Worm (Caenorhabditis elegans) whole organism, early embryonic: ENCODE data around the gene nlp-30.

ENCODE experiments used
- B0310.2 ChIP-seq: sonication (generic microtip); optimal IDR thresholded peaks from 2 replicates; lab custom pipeline; 2016; ENCODE audit warnings: mild to moderate bottlenecking, missing genetic modification characterization, missing compliant biosample characterization
- F13C5.2 ChIP-seq: sonication (generic microtip); optimal IDR thresholded peaks from 2 replicates; lab custom pipeline; 2017; ENCODE audit warnings: mild to moderate bottlenecking, missing genetic modification characterization, inconsistent platforms, missing compliant biosample characterization
- aly-1 ChIP-seq: sonication (generic microtip); optimal IDR thresholded peaks from 2 replicates; lab custom pipeline; 2016; ENCODE audit warnings: missing genetic modification characterization, missing compliant biosample characterization
- ama-1 ChIP-seq: fragments of 150-350 bp; optimal IDR thresholded peaks from 2 replicates; lab custom pipeline; 2014
- ceh-13 ChIP-seq: fragments of 200-800 bp; sonication (Bioruptor generic); optimal IDR thresholded peaks from 2 replicates; lab custom pipeline; 2018; ENCODE audit warnings: mild to moderate bottlenecking, missing genetic modification characterization, missing compliant biosample characterization
- ceh-36 ChIP-seq: sonication (generic microtip); optimal IDR thresholded peaks from 2 replicates; lab custom pipeline; 2016; ENCODE audit warnings: missing genetic modification characterization, inconsistent platforms, missing compliant biosample characterization
- ets-7 ChIP-seq: sonication (generic microtip); optimal IDR thresholded peaks from 2 replicates; lab custom pipeline; 2016; ENCODE audit warnings: missing genotype, missing genetic modification characterization, missing compliant biosample characterization
- flt-1 ChIP-seq: fragments of 200-800 bp; sonication (Bioruptor generic); IDR thresholded peaks from 2 replicates; pipeline ENCODE4 v1.3.6; 2022; ENCODE audit warnings: missing genetic modification characterization, missing compliant biosample characterization
- hnd-1 ChIP-seq: sonication (generic microtip); optimal IDR thresholded peaks from 2 replicates; lab custom pipeline; 2016; ENCODE audit warnings: missing genetic modification characterization, missing compliant biosample characterization
- pes-1 ChIP-seq: fragments of 200-800 bp; sonication (Bioruptor generic); IDR thresholded peaks from 2 replicates; pipeline ENCODE4 v1.3.6; 2022; ENCODE audit warnings: missing genetic modification reagents, missing genetic modification characterization, missing compliant biosample characterization
- scrt-1 ChIP-seq: fragments of 200-800 bp; sonication (Bioruptor generic); IDR thresholded peaks from 2 replicates; pipeline ENCODE4 v1.3.6; 2022; ENCODE audit warnings: missing genetic modification characterization, missing compliant biosample characterization
- tbx-11 ChIP-seq: fragments of 200-800 bp; sonication (Bioruptor generic); IDR thresholded peaks from 2 replicates; pipeline ENCODE4 v1.3.6; 2022; ENCODE audit warnings: missing genetic modification characterization, missing compliant biosample characterization

- TF ChIP-seq scrt-1 (GFP tag; lab: Robert Waterston, UW) = no peak
- no peak for TF ChIP-seq flt-1 (GFP tag; lab: Robert Waterston, UW)
- no peak for TF ChIP-seq F13C5.2 (tag; lab: Kevin White, UChicago)
- no peak for TF ChIP-seq pes-1 (GFP tag; lab: Robert Waterston, UW)
- TF ChIP-seq hnd-1 (tag; lab: Kevin White, UChicago) = no peak
- no peak for TF ChIP-seq ama-1 (lab: Kevin White, UChicago)
- no peak for TF ChIP-seq aly-1 (tag; lab: Kevin White, UChicago)
- no peak for TF ChIP-seq tbx-11 (GFP tag; lab: Robert Waterston, UW)
- TF ChIP-seq ceh-36 = no peak
- TF ChIP-seq ceh-13 (GFP tag; lab: Kevin White, UChicago) = no peak
- no peak for TF ChIP-seq ets-7 (tag; lab: Kevin White, UChicago)
- no peak for TF ChIP-seq B0310.2 (tag; lab: Kevin White, UChicago)
Observed at ce11 chrV:3968929-3969328, 12.9 kb upstream of the nlp-30 start.
